Worm (Caenorhabditis elegans) whole organism, L4/young adult: Measurements from ENCODE around the gene F29F11.20.

Experiments
- W03F9.2 ChIP-seq: fragments of 150-350 bp; optimal IDR thresholded peaks from 2 replicates; lab custom pipeline; 2014; ENCODE audit warnings: missing biosample characterization, missing genetic modification characterization
- him-1 ChIP-seq: sonication (generic microtip); optimal IDR thresholded peaks from 2 replicates; lab custom pipeline; 2016; ENCODE audit warnings: missing genotype, missing genetic modification reagents, missing genetic modification characterization, missing compliant biosample characterization

DNA sequence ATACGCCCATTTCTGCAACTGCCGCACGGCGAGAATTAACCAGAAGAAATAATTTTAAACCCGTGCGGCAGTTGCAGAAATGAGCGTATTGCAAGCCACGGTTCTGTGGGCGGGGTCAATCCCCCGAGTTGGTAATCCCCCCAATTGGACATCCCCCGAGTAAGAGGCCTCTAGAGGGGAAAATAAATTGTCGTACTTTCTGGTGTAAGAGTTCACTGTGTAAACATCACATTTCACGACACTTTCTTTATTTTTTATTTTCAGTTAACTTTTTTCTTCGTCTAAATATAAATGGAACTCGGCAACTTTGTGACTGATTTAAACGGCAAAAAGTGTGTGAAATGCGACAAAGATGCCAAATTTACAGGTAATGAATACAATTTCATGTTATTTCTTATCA, 29.7 kb upstream of the F29F11.20 start, which contains the start of gene tut-2:
- TF ChIP-seq him-1 (tag; lab: Kevin White, UChicago) (no peak), W03F9.2 (tag; lab: Kevin White, UChicago) (no peak)
